Fruit fly (Drosophila melanogaster) whole organism, embryonic: ENCODE results near the gene CG32087.

ENCODE experiments used
- Atf-2 ChIP-seq: fragments of 200-800 bp; sonication (Bioruptor generic); optimal IDR thresholded peaks from 2 replicates; lab custom pipeline; 2016; ENCODE audit warnings: missing biosample characterization, missing genetic modification characterization
- B-H2 ChIP-seq: fragments of 200-800 bp; sonication (Bioruptor generic); optimal IDR thresholded peaks from 2 replicates; lab custom pipeline; 2018; ENCODE audit warnings: missing biosample characterization, mild to moderate bottlenecking, missing genetic modification characterization
- CG11456 ChIP-seq: fragments of 200-800 bp; sonication (Bioruptor generic); IDR thresholded peaks from 3 replicates; pipeline ENCODE4 v1.3.6; 2022; ENCODE audit warnings: missing biosample characterization, missing genetic modification characterization
- CG13296 ChIP-seq: fragments of 200-800 bp; sonication (Bioruptor generic); optimal IDR thresholded peaks from 3 replicates; lab custom pipeline; 2018; ENCODE audit warnings: missing biosample characterization, mild to moderate bottlenecking, missing genetic modification characterization
- CG14050 ChIP-seq: fragments of 200-800 bp; sonication (Bioruptor generic); IDR thresholded peaks from 3 replicates; pipeline ENCODE4 v1.3.6; 2022; ENCODE audit warnings: missing biosample characterization, missing genetic modification characterization
- CG17568 ChIP-seq: fragments of 200-800 bp; sonication (Bioruptor generic); optimal IDR thresholded peaks from 2 replicates; lab custom pipeline; 2018; ENCODE audit warnings: missing biosample characterization, mild to moderate bottlenecking, missing genetic modification characterization, moderate library complexity
- CG17802 ChIP-seq: fragments of 200-800 bp; sonication (Bioruptor generic); optimal IDR thresholded peaks from 2 replicates; lab custom pipeline; 2018; ENCODE audit warnings: missing biosample characterization, mild to moderate bottlenecking, missing genetic modification characterization, moderate library complexity
- CG17912 ChIP-seq: fragments of 200-800 bp; sonication (Bioruptor generic); optimal IDR thresholded peaks from 2 replicates; lab custom pipeline; 2018; ENCODE audit warnings: missing biosample characterization, mild to moderate bottlenecking, missing genetic modification characterization
- CG18011 ChIP-seq: fragments of 200-800 bp; sonication (Bioruptor generic); optimal IDR thresholded peaks from 2 replicates; lab custom pipeline; 2017; ENCODE audit warnings: missing biosample characterization, missing genetic modification characterization, mild to moderate bottlenecking, moderate library complexity, missing genotype
- CG1832 ChIP-seq: fragments of 200-800 bp; sonication (Bioruptor generic); optimal IDR thresholded peaks from 2 replicates; lab custom pipeline; 2017; ENCODE audit warnings: missing biosample characterization, mild to moderate bottlenecking, missing genetic modification characterization, inconsistent platforms
- CG2202 ChIP-seq: fragments of 200-800 bp; sonication (Bioruptor generic); optimal IDR thresholded peaks from 2 replicates; lab custom pipeline; 2018; ENCODE audit warnings: missing biosample characterization, mild to moderate bottlenecking, missing genetic modification characterization
- CG2712 ChIP-seq: fragments of 200-800 bp; optimal IDR thresholded peaks from 3 replicates; lab custom pipeline; 2019; ENCODE audit warnings: missing biosample characterization, mild to moderate bottlenecking, missing genetic modification characterization, moderate library complexity
- CG31365 ChIP-seq: fragments of 200-800 bp; sonication (Bioruptor generic); optimal IDR thresholded peaks from 2 replicates; lab custom pipeline; 2018; ENCODE audit warnings: missing biosample characterization, mild to moderate bottlenecking, missing genetic modification characterization
- CG32772 ChIP-seq: fragments of 200-800 bp; sonication (Bioruptor generic); IDR thresholded peaks from 2 replicates; pipeline ENCODE4 v1.3.6; 2022; ENCODE audit warnings: missing biosample characterization, missing genetic modification characterization
- CG6254 ChIP-seq: fragments of 200-800 bp; sonication (Bioruptor generic); optimal IDR thresholded peaks from 3 replicates; lab custom pipeline; 2017; ENCODE audit warnings: mild to moderate bottlenecking, missing biosample characterization, missing genetic modification reagents, missing genetic modification characterization
- CG7839 ChIP-seq: fragments of 200-800 bp; sonication (Bioruptor generic); optimal IDR thresholded peaks from 3 replicates; lab custom pipeline; 2018; ENCODE audit warnings: missing biosample characterization, mild to moderate bottlenecking, missing genetic modification characterization, moderate library complexity
- CG8944 ChIP-seq: fragments of 200-800 bp; sonication (Bioruptor generic); optimal IDR thresholded peaks from 3 replicates; lab custom pipeline; 2016; ENCODE audit warnings: missing biosample characterization, missing genetic modification characterization
- Doc2 ChIP-seq: fragments of 200-800 bp; sonication (Bioruptor generic); IDR thresholded peaks from 2 replicates; pipeline ENCODE4 v1.3.6; 2022; ENCODE audit warnings: missing biosample characterization, missing genetic modification characterization
- Ets97D ChIP-seq: fragments of 200-800 bp; sonication (Bioruptor generic); optimal IDR thresholded peaks from 3 replicates; lab custom pipeline; 2016; ENCODE audit warnings: missing biosample characterization, missing genetic modification characterization
- Lpt ChIP-seq: fragments of >200 bp; optimal IDR thresholded peaks from 2 replicates; lab custom pipeline; 2018; ENCODE audit warnings: missing biosample characterization, missing genetic modification characterization
- MBD-R2 ChIP-seq: fragments of 200-800 bp; sonication (Bioruptor generic); IDR thresholded peaks from 2 replicates; pipeline ENCODE4 v1.3.6; 2022; ENCODE audit warnings: missing biosample characterization, missing genetic modification characterization
- Mrtf ChIP-seq: fragments of 200-800 bp; sonication (Bioruptor generic); IDR thresholded peaks from 3 replicates; pipeline ENCODE4 v1.3.6; 2022; ENCODE audit warnings: missing biosample characterization, missing genetic modification characterization
- NK7.1 ChIP-seq: fragments of 200-800 bp; sonication (Bioruptor generic); optimal IDR thresholded peaks from 3 replicates; lab custom pipeline; 2016; ENCODE audit warnings: missing biosample characterization, missing genetic modification characterization
- Nf-YC ChIP-seq: fragments of 200-800 bp; optimal IDR thresholded peaks from 3 replicates; lab custom pipeline; 2019; ENCODE audit warnings: missing biosample characterization, mild to moderate bottlenecking, missing genetic modification characterization, moderate library complexity
- Side ChIP-seq: fragments of 200-800 bp; sonication (Bioruptor generic); optimal IDR thresholded peaks from 2 replicates; lab custom pipeline; 2016; ENCODE audit warnings: missing biosample characterization, missing genetic modification characterization
- Spps ChIP-seq: fragments of 200-800 bp; sonication (Bioruptor generic); optimal IDR thresholded peaks from 2 replicates; lab custom pipeline; 2018; ENCODE audit warnings: missing biosample characterization, mild to moderate bottlenecking, missing genetic modification characterization
- Stat92E ChIP-seq, 3 experiments: fragments of >200 bp in 2 of 3; fragments of 200-800 bp in 1 of 3; sonication (Bioruptor generic) in 1 of 3; optimal IDR thresholded peaks; 2 replicates each; lab custom pipeline; 2017 to 2019; ENCODE audit warnings: missing biosample characterization in 3 of 3, missing genetic modification characterization in 3 of 3, mild to moderate bottlenecking in 1 of 3, moderate library complexity in 1 of 3
- az2 ChIP-seq: fragments of 200-800 bp; sonication (Bioruptor generic); optimal IDR thresholded peaks from 3 replicates; lab custom pipeline; 2016; ENCODE audit warnings: missing biosample characterization, missing genetic modification characterization
- chinmo ChIP-seq: fragments of 200-800 bp; sonication (Bioruptor generic); IDR thresholded peaks from 4 replicates; pipeline ENCODE4 v1.3.6; 2022; ENCODE audit warnings: missing biosample characterization, missing genetic modification characterization; ENCODE audit not compliant: partially characterized antibody
- fu2 ChIP-seq: fragments of 200-800 bp; sonication (Bioruptor generic); optimal IDR thresholded peaks from 2 replicates; lab custom pipeline; 2016; ENCODE audit warnings: missing biosample characterization, missing genetic modification characterization
- gro ChIP-seq: fragments of 200-800 bp; sonication (Bioruptor generic); optimal IDR thresholded peaks from 2 replicates; lab custom pipeline; 2016; ENCODE audit warnings: missing biosample characterization, missing genetic modification characterization
- gsb-n ChIP-seq: fragments of 200-800 bp; sonication (Bioruptor generic); optimal IDR thresholded peaks from 3 replicates; lab custom pipeline; 2018; ENCODE audit warnings: missing biosample characterization, mild to moderate bottlenecking, missing genetic modification characterization
- hth ChIP-seq: fragments of >200 bp; optimal IDR thresholded peaks from 2 replicates; lab custom pipeline; 2017; ENCODE audit warnings: inconsistent platforms
- klu ChIP-seq: fragments of 200-800 bp; sonication (Bioruptor generic); IDR thresholded peaks from 2 replicates; pipeline ENCODE4 v1.3.6; 2022; ENCODE audit warnings: missing biosample characterization, missing genetic modification characterization
- lmd ChIP-seq: fragments of 200-800 bp; sonication (Bioruptor generic); IDR thresholded peaks from 2 replicates; pipeline ENCODE4 v1.3.6; 2022; ENCODE audit warnings: missing biosample characterization, missing genetic modification characterization
- lov ChIP-seq, 2 experiments: fragments of 200-800 bp in 1 of 2; fragments of >200 bp in 1 of 2; sonication (Bioruptor generic) in 1 of 2; IDR thresholded peaks in 1 of 2; optimal IDR thresholded peaks in 1 of 2; 2 replicates in 1 of 2; 3 replicates in 1 of 2; pipeline versions ENCODE4 v1.3.6 to Lab custom; 2017 to 2022; ENCODE audit warnings: missing biosample characterization in 1 of 2, missing genetic modification characterization in 1 of 2
- odd ChIP-seq: fragments of 200-800 bp; sonication (Bioruptor generic); optimal IDR thresholded peaks from 2 replicates; lab custom pipeline; 2017; ENCODE audit warnings: missing biosample characterization, mild to moderate bottlenecking, missing genetic modification characterization
- peb ChIP-seq: fragments of 200-800 bp; sonication (Bioruptor generic); IDR thresholded peaks from 2 replicates; pipeline ENCODE4 v1.3.6; 2022; ENCODE audit warnings: missing biosample characterization, missing genetic modification characterization
- ro ChIP-seq: fragments of 200-800 bp; sonication (Bioruptor generic); IDR thresholded peaks from 2 replicates; pipeline ENCODE4 v1.3.6; 2022; ENCODE audit warnings: missing biosample characterization, missing genetic modification characterization
- sd ChIP-seq: fragments of 200-800 bp; sonication (Bioruptor generic); optimal IDR thresholded peaks from 3 replicates; lab custom pipeline; 2018; ENCODE audit warnings: missing biosample characterization, mild to moderate bottlenecking, missing genetic modification characterization, moderate library complexity
- sens-2 ChIP-seq: fragments of 200-800 bp; sonication (Bioruptor generic); IDR thresholded peaks from 2 replicates; pipeline ENCODE4 v1.3.6; 2022; ENCODE audit warnings: missing biosample characterization, missing genetic modification characterization
- shn ChIP-seq: fragments of 200-800 bp; sonication (Bioruptor generic); optimal IDR thresholded peaks from 3 replicates; lab custom pipeline; 2016; ENCODE audit warnings: missing biosample characterization, missing genetic modification characterization
- slbo ChIP-seq: fragments of 200-800 bp; sonication (Bioruptor generic); IDR thresholded peaks from 2 replicates; pipeline ENCODE4 v1.3.6; 2022; ENCODE audit warnings: missing biosample characterization, missing genetic modification characterization
- sna ChIP-seq: fragments of 200-800 bp; sonication (Bioruptor generic); IDR thresholded peaks from 2 replicates; pipeline ENCODE4 v1.3.6; 2022; ENCODE audit warnings: missing biosample characterization, missing genetic modification characterization; ENCODE audit not compliant: partially characterized antibody
- sob ChIP-seq: fragments of 200-800 bp; sonication (Bioruptor generic); IDR thresholded peaks from 2 replicates; pipeline ENCODE4 v1.3.6; 2022; ENCODE audit warnings: missing biosample characterization, missing genetic modification characterization
- vfl ChIP-seq: fragments of 200-800 bp; sonication (Bioruptor generic); optimal IDR thresholded peaks from 2 replicates; lab custom pipeline; 2016; ENCODE audit warnings: missing biosample characterization, missing genetic modification characterization
- vvl ChIP-seq: fragments of 200-800 bp; sonication (Bioruptor generic); IDR thresholded peaks from 2 replicates; pipeline ENCODE4 v1.3.6; 2022; ENCODE audit warnings: missing biosample characterization, missing genetic modification characterization
- wek ChIP-seq: fragments of 200-800 bp; sonication (Bioruptor generic); optimal IDR thresholded peaks from 3 replicates; lab custom pipeline; 2018; ENCODE audit warnings: missing biosample characterization, mild to moderate bottlenecking, missing genetic modification characterization, moderate library complexity
- wor ChIP-seq: fragments of 200-800 bp; sonication (Bioruptor generic); IDR thresholded peaks from 2 replicates; pipeline ENCODE4 v1.3.6; 2022; ENCODE audit warnings: missing biosample characterization, missing genetic modification characterization

Gene CG32087

dm6 chr3L:11711059-11711628 lies 20.8 kb upstream of the CG32087 start, which contains the start of gene crim (continued):
- TF ChIP-seq Stat92E (GFP tag; optimal IDR thresholded peaks at IDR 0.05; lab: Kevin White, UChicago) (peak in 1 of 3 experiments; percentile 68), lmd (GFP tag; lab: Robert Waterston, UW) (no peak), gro (GFP tag; lab: Kevin White, UChicago) (no peak), Atf-2 (GFP tag; lab: Kevin White, UChicago) (no peak), CG7839 (tag; lab: Kevin White, UChicago) (no peak), ro (GFP tag; lab: Robert Waterston, UW) (no peak), peb (GFP tag; lab: Robert Waterston, UW) (no peak), Ets97D (peak; percentile 59), CG17568 (GFP tag; lab: Kevin White, UChicago) (no peak), MBD-R2 (GFP tag; lab: Robert Waterston, UW) (peak; percentile 64), CG2712 (tag; lab: Kevin White, UChicago) (no peak), Mrtf (GFP tag; lab: Robert Waterston, UW) (no peak)
- TF ChIP-seq, all 482 proteins: peak for 66

DNA sequence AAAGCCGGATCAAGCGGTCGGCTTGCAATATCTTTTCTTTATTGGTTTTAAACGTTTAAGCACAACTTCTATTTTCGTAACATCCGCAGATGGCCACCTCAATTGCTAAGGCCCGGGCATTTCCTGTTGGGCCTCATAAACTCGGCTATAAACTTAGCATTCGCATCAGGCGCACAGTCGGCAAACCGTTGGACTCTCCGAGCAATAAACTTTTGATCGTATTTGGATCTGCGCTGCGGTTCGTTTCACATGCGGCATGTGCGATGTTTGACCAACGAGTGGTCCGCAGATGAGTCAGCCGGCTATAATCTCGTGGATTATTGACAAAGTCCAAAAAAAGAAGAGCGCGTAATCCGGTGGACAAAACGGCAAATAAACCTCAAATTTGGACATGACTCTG lies 20.2 kb upstream of the CG32087 start:
- peak; percentile 11 for TF ChIP-seq CG13296
- no peak for TF ChIP-seq sna (GFP tag; lab: Robert Waterston, UW)
- no peak for TF ChIP-seq vfl (GFP tag; lab: Kevin White, UChicago)
- TF ChIP-seq odd (GFP tag; lab: Kevin White, UChicago), result no peak
- peak; percentile 50; the same call in 1 of the 2 replicates for TF ChIP-seq vvl
- no peak for TF ChIP-seq CG2202 (tag; lab: Kevin White, UChicago)
- no peak for TF ChIP-seq CG17912 (GFP tag; lab: Kevin White, UChicago)
- TF ChIP-seq CG6254, result no peak
- TF ChIP-seq CG31365 (tag; lab: Kevin White, UChicago), result no peak
- TF ChIP-seq CG14050 (GFP tag; lab: Robert Waterston, UW), result no peak
- no peak for TF ChIP-seq Side (GFP tag; lab: Kevin White, UChicago)
- TF ChIP-seq CG8944 (GFP tag; lab: Kevin White, UChicago), result no peak
- TF ChIP-seq slbo (GFP tag; lab: Robert Waterston, UW), result 0 out of 2 replicates have a peak, but pooled peaks have one; percentile 31
- no peak for TF ChIP-seq fu2 (GFP tag; lab: Kevin White, UChicago)
- TF ChIP-seq CG17802, result no peak
- peak; percentile 81 for TF ChIP-seq CG18011 (GFP tag; lab: Kevin White, UChicago)
- TF ChIP-seq CG1832 (GFP tag; lab: Kevin White, UChicago), result no peak
- 0 out of 2 replicates have a peak, but pooled peaks have one; percentile 37 for TF ChIP-seq sob (GFP tag; lab: Robert Waterston, UW)
- TF ChIP-seq klu, result 0 out of 2 replicates have a peak, but pooled peaks have one; percentile 16
- TF ChIP-seq CG32772 (GFP tag; lab: Robert Waterston, UW), result no peak
- no peak for TF ChIP-seq Nf-YC
- no peak for TF ChIP-seq CG11456
- no peak for TF ChIP-seq Doc2
- TF ChIP-seq Lpt (GFP tag; lab: Kevin White, UChicago), result no peak
- no peak for TF ChIP-seq NK7.1
- TF ChIP-seq az2, result no peak
- no peak for TF ChIP-seq lov (optimal IDR thresholded peaks at IDR 0.05; lab: Kevin White, UChicago)
- no peak for TF ChIP-seq lov (GFP tag; IDR thresholded peaks at IDR 0.05; lab: Robert Waterston, UW)
- TF ChIP-seq B-H2, result no peak
- TF ChIP-seq sd (tag; lab: Kevin White, UChicago), result peak; percentile 49
- TF ChIP-seq wor, result no peak
- TF ChIP-seq hth (lab: Kevin White, UChicago), result no peak
- no peak for TF ChIP-seq shn (GFP tag; lab: Kevin White, UChicago)
- TF ChIP-seq gsb-n (tag; lab: Kevin White, UChicago), result no peak
- TF ChIP-seq Spps, result no peak
- TF ChIP-seq wek (GFP tag; lab: Kevin White, UChicago), result no peak
- TF ChIP-seq sens-2 (GFP tag; lab: Robert Waterston, UW), result no peak
- peak; percentile 47; the same call in 1 of the 4 replicates for TF ChIP-seq chinmo (GFP tag; lab: Robert Waterston, UW)
